Fruit fly (Drosophila melanogaster) whole organism, wandering third instar larva: Measurements from ENCODE around the gene Jwa.

ENCODE experiments used
- CG32264 ChIP-seq: fragments of 200-800 bp; sonication (Bioruptor generic); optimal IDR thresholded peaks from 2 replicates; lab custom pipeline; 2016; ENCODE audit warnings: missing biosample characterization, missing genetic modification characterization
- Mio ChIP-seq: sonication (Bioruptor generic); optimal IDR thresholded peaks from 2 replicates; lab custom pipeline; 2016; ENCODE audit warnings: missing biosample characterization, missing genetic modification characterization
- Myc ChIP-seq: fragments of >200 bp; optimal IDR thresholded peaks from 2 replicates; lab custom pipeline; 2017
- br ChIP-seq: fragments of 200-800 bp; sonication (Bioruptor generic); optimal IDR thresholded peaks from 2 replicates; lab custom pipeline; 2016; ENCODE audit warnings: missing biosample characterization, missing genetic modification characterization
- ey ChIP-seq: fragments of 200-800 bp; sonication (Bioruptor generic); optimal IDR thresholded peaks from 2 replicates; lab custom pipeline; 2016; ENCODE audit warnings: missing biosample characterization, missing genetic modification characterization
- foxo ChIP-seq, 2 experiments: fragments of 200-800 bp; sonication (Bioruptor generic); optimal IDR thresholded peaks; 2 replicates in 1 of 2; 3 replicates in 1 of 2; lab custom pipeline; 2016 to 2017; ENCODE audit warnings: missing biosample characterization in 2 of 2, missing genetic modification characterization in 2 of 2
- fru ChIP-seq: fragments of 200-800 bp; sonication (Bioruptor generic); optimal IDR thresholded peaks from 3 replicates; lab custom pipeline; 2016; ENCODE audit warnings: missing biosample characterization, mild to moderate bottlenecking, missing genetic modification characterization
- jim ChIP-seq: fragments of 175-275, 200-325 bp; sonication (Bioruptor generic); optimal IDR thresholded peaks from 2 replicates; lab custom pipeline; 2016; ENCODE audit warnings: missing biosample characterization, mild to moderate bottlenecking, missing genetic modification characterization
- usp ChIP-seq: fragments of >200 bp; optimal IDR thresholded peaks from 2 replicates; lab custom pipeline; 2017; ENCODE audit warnings: missing biosample characterization, missing genetic modification characterization
- woc ChIP-seq: sonication (Bioruptor generic); optimal IDR thresholded peaks from 2 replicates; lab custom pipeline; 2016; ENCODE audit warnings: missing biosample characterization, mild to moderate bottlenecking, missing genetic modification characterization

- TF ChIP-seq br (GFP tag; lab: Kevin White, UChicago), result no peak
- no peak for TF ChIP-seq Myc (lab: Kevin White, UChicago)
- TF ChIP-seq ey, result no peak
- TF ChIP-seq fru (GFP tag; lab: Kevin White, UChicago), result no peak
- TF ChIP-seq usp (GFP tag; lab: Kevin White, UChicago), result no peak
- TF ChIP-seq CG32264 (GFP tag; lab: Kevin White, UChicago), result no peak
- TF ChIP-seq jim (GFP tag; lab: Kevin White, UChicago), result no peak
- TF ChIP-seq Mio (GFP tag; lab: Kevin White, UChicago), result no peak
- no peak for TF ChIP-seq woc (GFP tag; lab: Kevin White, UChicago)
- no peak for TF ChIP-seq foxo (GFP tag; optimal IDR thresholded peaks at IDR 0.05; lab: Kevin White, UChicago)
These were observed 34.5 kb upstream of the Jwa start, which contains the start of the genes CG42752 and CG15167 for dm6 chr2L:18740010-18740409.
